Worm (Caenorhabditis elegans): ENCODE data around the gene dao-3.

ce11 chrX:8109531-8109930, 23.2 kb upstream of the dao-3 start:
- TF ChIP-seq him-1 (tag; optimal IDR thresholded peaks at IDR 0.05), result no peak
- TF ChIP-seq W03F9.2 (tag; optimal IDR thresholded peaks at IDR 0.05), result peak; percentile 24

Data from whole organism, L4/young adult.